Worm (Caenorhabditis elegans): ENCODE results near the gene twk-4.

The twk-4 gene

DNA sequence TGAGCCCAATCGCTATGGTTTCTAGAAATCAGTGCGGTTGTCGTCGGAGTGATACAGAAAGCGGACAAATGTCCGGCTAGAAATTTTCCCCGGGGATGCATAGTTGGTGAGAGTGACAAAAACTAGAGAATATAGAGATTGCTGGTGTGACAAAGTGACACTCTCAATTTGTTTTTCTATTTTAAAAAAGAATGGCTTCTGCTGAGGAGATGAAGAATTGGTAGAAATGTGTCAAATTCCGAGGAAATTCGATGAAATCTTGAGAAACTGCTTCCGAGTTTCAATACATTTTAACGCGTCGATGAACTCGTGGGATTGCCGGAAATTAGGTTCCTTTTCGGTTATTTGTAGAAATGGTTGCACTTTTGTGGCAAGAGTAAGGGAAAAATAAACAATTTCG lies at the start of gene twk-4:
Gene twk-4, minus strand, starts transcription at position 101 of the 400 bp plus-strand sequence.
- no peak for TF ChIP-seq sox-4 (tag; optimal IDR thresholded peaks at IDR 0.05)
- no peak for TF ChIP-seq dve-1 (tag; optimal IDR thresholded peaks at IDR 0.05)
- TF ChIP-seq ztf-16 (tag; optimal IDR thresholded peaks at IDR 0.05): no peak
- no peak for TF ChIP-seq ttx-3 (tag; optimal IDR thresholded peaks at IDR 0.05)
- TF ChIP-seq pat-9 (tag; optimal IDR thresholded peaks at IDR 0.05): no peak
- no peak for TF ChIP-seq hlh-6 (tag; optimal IDR thresholded peaks at IDR 0.05)
- no peak for TF ChIP-seq sdc-2 (tag; optimal IDR thresholded peaks at IDR 0.05)
- TF ChIP-seq fkh-10 (GFP tag; optimal IDR thresholded peaks at IDR 0.05): no peak
- TF ChIP-seq fkh-6 (tag; optimal IDR thresholded peaks at IDR 0.05): no peak
- TF ChIP-seq ahr-1 (tag; optimal IDR thresholded peaks at IDR 0.05): no peak
- no peak for TF ChIP-seq K02D7.2 (tag; optimal IDR thresholded peaks at IDR 0.05)
- no peak for TF ChIP-seq pros-1 (tag; optimal IDR thresholded peaks at IDR 0.05)
- no peak for TF ChIP-seq ceh-30 (tag; optimal IDR thresholded peaks at IDR 0.05)
- TF ChIP-seq ceh-6 (GFP tag; optimal IDR thresholded peaks at IDR 0.05): no peak
- no peak for TF ChIP-seq tbx-7 (tag; optimal IDR thresholded peaks at IDR 0.05)

- no peak for TF ChIP-seq ceh-30 (tag; optimal IDR thresholded peaks at IDR 0.05)
- TF ChIP-seq K09A11.1 (tag; optimal IDR thresholded peaks at IDR 0.05; ENCODE audit: insufficient read depth): no peak
- TF ChIP-seq C38D4.7 (GFP tag; optimal IDR thresholded peaks at IDR 0.05): no peak
- TF ChIP-seq F13H6.1 (tag; optimal IDR thresholded peaks at IDR 0.05): no peak
- no peak for TF ChIP-seq pag-3 (tag; optimal IDR thresholded peaks at IDR 0.05; ENCODE audit: borderline replicate concordance)
- no peak for TF ChIP-seq unc-42 (tag; optimal IDR thresholded peaks at IDR 0.05)
- no peak for TF ChIP-seq pqm-1 (tag; optimal IDR thresholded peaks at IDR 0.05)
- no peak for TF ChIP-seq pax-1 (tag; optimal IDR thresholded peaks at IDR 0.05)
- no peak for TF ChIP-seq madf-2 (tag; optimal IDR thresholded peaks at IDR 0.05)
- TF ChIP-seq pros-1 (tag; optimal IDR thresholded peaks at IDR 0.05): no peak
- no peak for TF ChIP-seq sox-4 (tag; optimal IDR thresholded peaks at IDR 0.05)
- no peak for TF ChIP-seq C08G9.2 (tag; optimal IDR thresholded peaks at IDR 0.05)
Observed at ce11 chrII:9242804-9243203, 48.7 kb upstream of the twk-4 start.

ce11 chrII:9241610-9242009 lies 47.5 kb upstream of the twk-4 start:
- TF ChIP-seq T23F11.4 (GFP tag; optimal IDR thresholded peaks at IDR 0.05) (no peak), ztf-16 (tag; optimal IDR thresholded peaks at IDR 0.05) (no peak), pha-2 (tag; optimal IDR thresholded peaks at IDR 0.05) (no peak), ceh-30 (tag; optimal IDR thresholded peaks at IDR 0.05) (no peak), Y22D7AL.16 (tag; optimal IDR thresholded peaks at IDR 0.05) (no peak), pax-1 (tag; optimal IDR thresholded peaks at IDR 0.05) (no peak), tbx-2 (tag; optimal IDR thresholded peaks at IDR 0.05) (no peak), ceh-19 (GFP tag; optimal IDR thresholded peaks at IDR 0.05) (no peak), elt-2 (tag; optimal IDR thresholded peaks at IDR 0.05) (no peak), fkh-6 (tag; optimal IDR thresholded peaks at IDR 0.05) (no peak), unc-42 (tag; optimal IDR thresholded peaks at IDR 0.05) (no peak), odd-2 (tag; optimal IDR thresholded peaks at IDR 0.05) (no peak), dve-1 (tag; optimal IDR thresholded peaks at IDR 0.05) (no peak), K02D7.2 (tag; optimal IDR thresholded peaks at IDR 0.05) (no peak)

DNA sequence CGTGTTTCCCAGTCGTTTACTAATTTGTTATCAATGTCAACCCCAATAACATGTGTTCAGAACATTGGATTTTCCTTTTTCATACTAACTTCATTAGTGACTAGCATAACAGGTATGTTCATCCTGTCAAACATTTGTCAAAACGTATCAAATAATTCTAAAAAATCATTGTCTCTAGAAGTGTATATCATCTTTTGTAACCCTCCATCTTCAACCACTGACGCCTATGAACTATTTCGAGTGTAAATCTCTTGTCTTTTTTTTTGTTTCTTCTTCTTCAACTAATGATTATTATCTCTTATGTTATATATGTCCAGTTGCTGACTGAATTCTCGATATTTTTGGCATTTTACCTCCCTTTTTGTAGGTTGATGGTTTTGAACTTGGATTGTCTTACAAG lies 43.6 kb upstream of the twk-4 start:
- TF ChIP-seq lim-6 (tag; optimal IDR thresholded peaks at IDR 0.05): no peak
- no peak for TF ChIP-seq ceh-30 (tag; optimal IDR thresholded peaks at IDR 0.05)
- TF ChIP-seq odd-2 (tag; optimal IDR thresholded peaks at IDR 0.05): no peak
- no peak for TF ChIP-seq fkh-6 (tag; optimal IDR thresholded peaks at IDR 0.05)
- no peak for TF ChIP-seq ceh-14 (tag; optimal IDR thresholded peaks at IDR 0.05)
- no peak for TF ChIP-seq pha-4 (tag; optimal IDR thresholded peaks at IDR 0.05)
- no peak for TF ChIP-seq mec-3 (tag; optimal IDR thresholded peaks at IDR 0.05; ENCODE audit: borderline replicate concordance)
- no peak for TF ChIP-seq che-1 (tag; optimal IDR thresholded peaks at IDR 0.05)
- no peak for TF ChIP-seq ceh-31 (tag; optimal IDR thresholded peaks at IDR 0.05)
- no peak for TF ChIP-seq T23F11.4 (GFP tag; optimal IDR thresholded peaks at IDR 0.05)
- TF ChIP-seq pat-9 (tag; optimal IDR thresholded peaks at IDR 0.05): no peak
- TF ChIP-seq C38D4.7 (GFP tag; optimal IDR thresholded peaks at IDR 0.05): no peak
- no peak for TF ChIP-seq madf-2 (tag; optimal IDR thresholded peaks at IDR 0.05)
- TF ChIP-seq elt-2 (tag; optimal IDR thresholded peaks at IDR 0.05): no peak
- TF ChIP-seq ama-1 (optimal IDR thresholded peaks at IDR 0.05): no peak
- TF ChIP-seq ztf-16 (tag; optimal IDR thresholded peaks at IDR 0.05): no peak

Data from whole organism, late embryonic.